Worm (Caenorhabditis elegans) whole organism, mixed stage, embryonic: ENCODE measurements around the gene dcaf-1.

Source experiments
- M03D4.4 ChIP-seq: sonication (generic microtip); optimal IDR thresholded peaks from 2 replicates; lab custom pipeline; 2017; ENCODE audit warnings: mild to moderate bottlenecking, missing genetic modification characterization, missing compliant biosample characterization
- blmp-1 ChIP-seq: fragments of 150-350 bp; optimal IDR thresholded peaks from 2 replicates; lab custom pipeline; 2014; ENCODE audit warnings: missing biosample characterization, missing genetic modification characterization
- ceh-39 ChIP-seq: fragments of 150-350 bp; optimal IDR thresholded peaks from 2 replicates; lab custom pipeline; 2014; ENCODE audit warnings: missing biosample characterization, missing genetic modification characterization
- ceh-43 ChIP-seq: fragments of 200-800 bp; sonication (Bioruptor generic); optimal IDR thresholded peaks from 2 replicates; lab custom pipeline; 2018; ENCODE audit warnings: mild to moderate bottlenecking, missing genetic modification characterization, moderate library complexity, missing compliant biosample characterization
- ceh-83 ChIP-seq: fragments of 200-800 bp; sonication (Bioruptor generic); optimal IDR thresholded peaks from 2 replicates; lab custom pipeline; 2018; ENCODE audit warnings: mild to moderate bottlenecking, missing genetic modification characterization, missing compliant biosample characterization
- ces-1 ChIP-seq: fragments of 150-350 bp; optimal IDR thresholded peaks from 2 replicates; lab custom pipeline; 2014; ENCODE audit warnings: missing biosample characterization, missing genetic modification reagents, missing genetic modification characterization
- cnd-1 ChIP-seq: fragments of 200-800 bp; sonication (Bioruptor generic); optimal IDR thresholded peaks from 2 replicates; lab custom pipeline; 2018; ENCODE audit warnings: mild to moderate bottlenecking, missing genetic modification characterization, missing compliant biosample characterization
- drap-1 ChIP-seq: fragments of 200-800 bp; sonication (Bioruptor generic); optimal IDR thresholded peaks from 3 replicates; lab custom pipeline; 2018; ENCODE audit warnings: mild to moderate bottlenecking, missing genetic modification characterization, missing compliant biosample characterization
- elt-1 ChIP-seq: sonication (generic microtip); optimal IDR thresholded peaks from 2 replicates; lab custom pipeline; 2017; ENCODE audit warnings: missing genetic modification characterization, mild to moderate bottlenecking, missing compliant biosample characterization, antibody characterized with exemption, moderate library complexity, borderline replicate concordance; ENCODE audit not compliant: insufficient read depth
- flh-1 ChIP-seq: fragments of 200-800 bp; sonication (Bioruptor generic); optimal IDR thresholded peaks from 2 replicates; lab custom pipeline; 2018; ENCODE audit warnings: mild to moderate bottlenecking, missing genetic modification characterization, moderate library complexity, missing compliant biosample characterization
- ham-2 ChIP-seq: fragments of 200-800 bp; sonication (Bioruptor generic); optimal IDR thresholded peaks from 2 replicates; lab custom pipeline; 2018; ENCODE audit warnings: mild to moderate bottlenecking, missing genetic modification characterization, missing compliant biosample characterization
- hlh-1 ChIP-seq: fragments of 150-350 bp; optimal IDR thresholded peaks from 2 replicates; lab custom pipeline; 2014; ENCODE audit warnings: missing biosample characterization, missing genetic modification reagents, missing genetic modification characterization
- lin-13 ChIP-seq: fragments of 150-350 bp; optimal IDR thresholded peaks from 2 replicates; lab custom pipeline; 2014; ENCODE audit warnings: missing biosample characterization, missing genetic modification characterization
- lin-32 ChIP-seq: fragments of 200-800 bp; sonication (Bioruptor generic); optimal IDR thresholded peaks from 2 replicates; lab custom pipeline; 2018; ENCODE audit warnings: mild to moderate bottlenecking, missing genetic modification characterization, missing compliant biosample characterization
- lsy-2 ChIP-seq: fragments of 150-350 bp; optimal IDR thresholded peaks from 2 replicates; lab custom pipeline; 2014; ENCODE audit warnings: missing biosample characterization, missing genetic modification characterization
- mab-5 ChIP-seq: fragments of 150-350 bp; optimal IDR thresholded peaks from 2 replicates; lab custom pipeline; 2014; ENCODE audit warnings: missing biosample characterization, missing genetic modification characterization
- mep-1 ChIP-seq: fragments of 150-350 bp; optimal IDR thresholded peaks from 2 replicates; lab custom pipeline; 2017; ENCODE audit warnings: missing biosample characterization, missing genetic modification reagents, missing genetic modification characterization, inconsistent platforms
- mls-2 ChIP-seq: sonication (generic microtip); optimal IDR thresholded peaks from 2 replicates; lab custom pipeline; 2016; ENCODE audit warnings: mild to moderate bottlenecking, missing genetic modification characterization, moderate library complexity, missing compliant biosample characterization
- nhr-12 ChIP-seq: fragments of 150-350 bp; optimal IDR thresholded peaks from 2 replicates; lab custom pipeline; 2014; ENCODE audit warnings: missing biosample characterization, missing genetic modification characterization
- nhr-2 ChIP-seq: fragments of 150-350 bp; optimal IDR thresholded peaks from 2 replicates; lab custom pipeline; 2014; ENCODE audit warnings: missing biosample characterization, missing genetic modification characterization
- nhr-237 ChIP-seq: fragments of 150-350 bp; optimal IDR thresholded peaks from 2 replicates; lab custom pipeline; 2014; ENCODE audit warnings: missing biosample characterization, missing genetic modification characterization
- nhr-28 ChIP-seq: fragments of 150-350 bp; optimal IDR thresholded peaks from 2 replicates; lab custom pipeline; 2014; ENCODE audit warnings: missing biosample characterization, missing genetic modification characterization
- nhr-76 ChIP-seq: sonication (generic microtip); optimal IDR thresholded peaks from 2 replicates; lab custom pipeline; 2017; ENCODE audit warnings: missing biosample characterization, missing genetic modification characterization
- pha-4 ChIP-seq: fragments of 150-350 bp; optimal IDR thresholded peaks from 2 replicates; lab custom pipeline; 2018; ENCODE audit warnings: missing biosample characterization, missing genetic modification reagents, missing genetic modification characterization
- sem-2 ChIP-seq: fragments of 200-800 bp; sonication (Bioruptor generic); optimal IDR thresholded peaks from 2 replicates; lab custom pipeline; 2018; ENCODE audit warnings: mild to moderate bottlenecking, missing genetic modification characterization, missing compliant biosample characterization
- snpc-4 ChIP-seq: fragments of 150-350 bp; optimal IDR thresholded peaks from 2 replicates; lab custom pipeline; 2014; ENCODE audit warnings: missing biosample characterization, missing genetic modification characterization
- sptf-1 ChIP-seq: sonication (generic microtip); optimal IDR thresholded peaks from 2 replicates; lab custom pipeline; 2017; ENCODE audit warnings: mild to moderate bottlenecking, missing genetic modification characterization, moderate library complexity, missing compliant biosample characterization
- tbx-8 ChIP-seq: fragments of 200-800 bp; sonication (Bioruptor generic); optimal IDR thresholded peaks from 2 replicates; lab custom pipeline; 2018; ENCODE audit warnings: mild to moderate bottlenecking, missing genetic modification characterization, moderate library complexity, missing compliant biosample characterization
- unc-120 ChIP-seq: sonication (generic microtip); optimal IDR thresholded peaks from 2 replicates; lab custom pipeline; 2017; ENCODE audit warnings: missing genetic modification characterization, missing compliant biosample characterization; ENCODE audit not compliant: poor library complexity, severe bottlenecking
- unc-39 ChIP-seq: fragments of 150-350 bp; optimal IDR thresholded peaks from 2 replicates; lab custom pipeline; 2014; ENCODE audit warnings: missing biosample characterization, missing genetic modification characterization
- unc-62 ChIP-seq: fragments of 150-350 bp; optimal IDR thresholded peaks from 2 replicates; lab custom pipeline; 2014; ENCODE audit warnings: missing biosample characterization, missing genetic modification reagents, missing genetic modification characterization
- zip-8 ChIP-seq: fragments of 150-350 bp; optimal IDR thresholded peaks from 2 replicates; lab custom pipeline; 2014; ENCODE audit warnings: missing biosample characterization, missing genetic modification characterization
- ztf-11 ChIP-seq: fragments of 150-350 bp; optimal IDR thresholded peaks from 2 replicates; lab custom pipeline; 2014; ENCODE audit warnings: missing biosample characterization, missing genetic modification characterization

dcaf-1 gene

ce11 chrIV:9679296-9679695 lies 27.2 kb downstream of the dcaf-1 start:
- TF ChIP-seq ceh-39 (tag; lab: Kevin White, UChicago): no peak
- TF ChIP-seq unc-39 (tag; lab: Kevin White, UChicago): no peak
- TF ChIP-seq nhr-28: no peak
- TF ChIP-seq nhr-12 (tag; lab: Kevin White, UChicago): no peak
- no peak for TF ChIP-seq lsy-2 (tag; lab: Kevin White, UChicago)
- TF ChIP-seq nhr-76 (tag; lab: Kevin White, UChicago): no peak
- TF ChIP-seq lin-13 (tag; lab: Kevin White, UChicago): no peak
- no peak for TF ChIP-seq drap-1 (GFP tag; lab: Kevin White, UChicago)
- TF ChIP-seq snpc-4 (tag; lab: Kevin White, UChicago): no peak
- no peak for TF ChIP-seq flh-1
- no peak for TF ChIP-seq M03D4.4
- no peak for TF ChIP-seq ceh-43
- no peak for TF ChIP-seq cnd-1 (tag; lab: Kevin White, UChicago)
- no peak for TF ChIP-seq zip-8 (tag; lab: Kevin White, UChicago)
- no peak for TF ChIP-seq lin-32 (GFP tag; lab: Kevin White, UChicago)
- TF ChIP-seq sem-2 (GFP tag; lab: Kevin White, UChicago): no peak
- TF ChIP-seq sptf-1: no peak
- no peak for TF ChIP-seq ham-2 (GFP tag; lab: Kevin White, UChicago)
- TF ChIP-seq blmp-1: no peak
- TF ChIP-seq unc-120 (tag; lab: Kevin White, UChicago): no peak

DNA sequence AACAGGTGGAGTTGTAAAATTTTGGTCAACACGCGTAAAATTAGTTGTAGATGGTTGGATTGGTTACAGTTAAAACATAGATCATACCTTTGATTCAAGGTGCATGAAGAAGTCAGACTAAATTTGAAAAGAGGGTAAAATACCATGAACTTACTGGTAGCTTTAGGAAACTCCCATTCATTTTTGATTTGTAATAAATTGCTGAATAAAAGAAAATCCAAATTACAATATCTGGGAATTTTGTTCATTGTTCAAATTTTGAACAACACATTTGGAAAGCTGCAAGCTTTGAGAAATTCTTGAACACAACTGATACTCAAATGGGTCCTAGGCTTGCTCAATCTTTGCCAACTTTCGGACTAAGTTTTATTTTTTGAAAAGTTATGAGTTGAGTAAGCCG lies 28.5 kb downstream of the dcaf-1 start:
- no peak for TF ChIP-seq ceh-43
- no peak for TF ChIP-seq nhr-28
- no peak for TF ChIP-seq unc-62 (GFP tag; lab: Kevin White, UChicago)
- TF ChIP-seq lsy-2 (tag; lab: Kevin White, UChicago): no peak
- no peak for TF ChIP-seq tbx-8
- TF ChIP-seq ces-1: no peak
- TF ChIP-seq sem-2 (GFP tag; lab: Kevin White, UChicago): no peak
- TF ChIP-seq elt-1 (tag; lab: Kevin White, UChicago): no peak
- no peak for TF ChIP-seq unc-39 (tag; lab: Kevin White, UChicago)
- no peak for TF ChIP-seq pha-4 (tag; lab: Kevin White, UChicago)
- TF ChIP-seq sptf-1: no peak
- TF ChIP-seq mep-1 (tag; lab: Kevin White, UChicago): no peak
- no peak for TF ChIP-seq flh-1
- TF ChIP-seq nhr-237 (tag; lab: Kevin White, UChicago): no peak
- no peak for TF ChIP-seq blmp-1
- TF ChIP-seq mab-5 (tag; lab: Kevin White, UChicago): no peak
- no peak for TF ChIP-seq lin-32 (GFP tag; lab: Kevin White, UChicago)
- TF ChIP-seq nhr-12 (tag; lab: Kevin White, UChicago): no peak
- no peak for TF ChIP-seq drap-1 (GFP tag; lab: Kevin White, UChicago)
- TF ChIP-seq mls-2 (tag; lab: Kevin White, UChicago): no peak

DNA sequence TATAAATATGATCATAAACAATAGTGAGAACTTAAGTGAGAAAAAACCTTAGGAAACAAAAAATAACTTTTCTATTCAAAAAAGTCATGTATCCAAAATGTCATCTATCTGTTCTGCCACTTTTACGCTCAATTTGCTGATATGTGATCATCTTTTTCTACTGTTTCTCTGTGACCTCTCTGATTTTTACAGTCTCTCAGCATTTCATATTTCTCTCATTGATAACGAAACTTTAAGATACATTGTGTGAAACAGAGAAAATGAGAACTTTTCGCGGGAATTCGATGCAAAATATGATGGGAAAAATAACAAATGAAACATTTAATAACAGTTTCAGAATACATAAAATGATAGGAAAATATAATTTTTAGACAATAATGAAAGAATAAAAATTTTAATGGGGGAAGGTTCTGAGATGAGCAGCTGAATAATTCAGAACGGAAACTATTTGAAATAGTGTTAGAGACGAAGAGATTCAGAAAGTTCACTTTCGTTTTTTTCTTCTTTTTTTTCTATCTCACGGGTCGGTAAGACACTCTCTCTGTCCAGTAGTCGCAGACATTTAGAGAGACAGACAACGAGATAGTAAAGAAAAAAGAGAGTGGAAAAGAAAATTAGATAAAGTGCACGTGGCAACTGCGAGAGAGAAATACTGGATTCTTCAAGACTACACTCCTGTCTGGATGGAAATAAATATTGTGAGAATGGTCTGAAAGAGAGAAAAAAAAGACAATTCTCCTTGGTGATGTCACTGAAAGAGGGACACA lies 29.1 kb downstream of the dcaf-1 start:
- peak; percentile 78 for TF ChIP-seq ces-1
- peak; percentile 86 for TF ChIP-seq blmp-1
- TF ChIP-seq nhr-2 (tag; lab: Kevin White, UChicago): no peak
- TF ChIP-seq unc-62 (GFP tag; lab: Kevin White, UChicago): peak; percentile 18
- no peak for TF ChIP-seq sptf-1
- TF ChIP-seq ham-2 (GFP tag; lab: Kevin White, UChicago): no peak
- no peak for TF ChIP-seq sem-2 (GFP tag; lab: Kevin White, UChicago)
- no peak for TF ChIP-seq ceh-83 (GFP tag; lab: Kevin White, UChicago)
- TF ChIP-seq mep-1 (tag; lab: Kevin White, UChicago): peak; percentile 15
- no peak for TF ChIP-seq ztf-11

DNA sequence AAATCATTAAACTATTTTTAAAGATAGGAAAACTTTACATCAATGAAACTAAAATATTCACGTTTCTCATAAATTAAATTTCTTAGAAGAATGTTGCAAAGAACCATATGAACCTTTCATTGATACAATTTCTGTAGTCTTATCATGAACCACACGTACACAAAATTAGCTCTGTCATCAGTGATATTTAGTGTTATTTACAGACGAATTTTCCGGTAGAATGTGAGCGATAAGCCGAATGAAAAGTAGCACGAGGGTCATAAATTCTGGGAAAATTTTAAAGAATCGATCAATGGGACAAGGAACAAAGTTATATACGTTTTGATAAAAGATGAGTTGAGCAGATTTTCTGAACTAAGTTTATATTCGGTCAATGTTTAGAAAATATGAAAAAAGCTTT lies 30.0 kb downstream of the dcaf-1 start:
- no peak for TF ChIP-seq lin-32 (GFP tag; lab: Kevin White, UChicago)
- no peak for TF ChIP-seq hlh-1 (tag; lab: Kevin White, UChicago)
- TF ChIP-seq ces-1: no peak
- TF ChIP-seq zip-8 (tag; lab: Kevin White, UChicago): no peak
- TF ChIP-seq nhr-28: no peak
- TF ChIP-seq ceh-83 (GFP tag; lab: Kevin White, UChicago): no peak
- TF ChIP-seq sptf-1: no peak
- TF ChIP-seq mab-5 (tag; lab: Kevin White, UChicago): no peak
- TF ChIP-seq flh-1: no peak
- no peak for TF ChIP-seq unc-39 (tag; lab: Kevin White, UChicago)
- no peak for TF ChIP-seq nhr-76 (tag; lab: Kevin White, UChicago)
- no peak for TF ChIP-seq lin-13 (tag; lab: Kevin White, UChicago)
- TF ChIP-seq snpc-4 (tag; lab: Kevin White, UChicago): no peak
- no peak for TF ChIP-seq ztf-11
- TF ChIP-seq mep-1 (tag; lab: Kevin White, UChicago): no peak
- no peak for TF ChIP-seq ham-2 (GFP tag; lab: Kevin White, UChicago)
- TF ChIP-seq nhr-237 (tag; lab: Kevin White, UChicago): no peak
- no peak for TF ChIP-seq elt-1 (tag; lab: Kevin White, UChicago)
- TF ChIP-seq nhr-2 (tag; lab: Kevin White, UChicago): no peak
- TF ChIP-seq pha-4 (tag; lab: Kevin White, UChicago): no peak
